Worm (Caenorhabditis elegans) whole organism, L4/young adult: ENCODE results near the gene C16A11.3.

ENCODE experiments used
- W03F9.2 ChIP-seq: fragments of 150-350 bp; optimal IDR thresholded peaks from 2 replicates; lab custom pipeline; 2014; ENCODE audit warnings: missing biosample characterization, missing genetic modification characterization
- dao-5 ChIP-seq: sonication (generic microtip); optimal IDR thresholded peaks from 2 replicates; lab custom pipeline; 2016; ENCODE audit warnings: missing genotype, missing genetic modification characterization, moderate library complexity, missing compliant biosample characterization
- him-1 ChIP-seq: sonication (generic microtip); optimal IDR thresholded peaks from 2 replicates; lab custom pipeline; 2016; ENCODE audit warnings: missing genotype, missing genetic modification reagents, missing genetic modification characterization, missing compliant biosample characterization

C16A11.3 gene

ce11 chrII:4229106-4229708 lies at the start of gene C16A11.3:
Gene C16A11.3, plus strand, starts transcription at chrII:4229545.
- TF ChIP-seq dao-5 (tag; lab: Kevin White, UChicago) (no peak), W03F9.2 (tag; lab: Kevin White, UChicago) (no peak), him-1 (tag; lab: Kevin White, UChicago) (no peak)

ce11 chrII:4179897-4180296 lies 49.4 kb upstream of the C16A11.3 start, which contains the start of gene R03H10.1:
Gene R03H10.1, plus strand, starts transcription at chrII:4180248.
- TF ChIP-seq dao-5 (tag; lab: Kevin White, UChicago) (no peak), him-1 (tag; lab: Kevin White, UChicago) (no peak), W03F9.2 (tag; lab: Kevin White, UChicago) (no peak)

ce11 chrII:4182364-4182763 lies 47.0 kb upstream of the C16A11.3 start, which contains the start of gene R03H10.11:
Gene R03H10.11, plus strand, starts transcription at chrII:4182664.
- no peak for TF ChIP-seq dao-5 (tag; lab: Kevin White, UChicago)
- TF ChIP-seq W03F9.2 (tag; lab: Kevin White, UChicago): no peak
- TF ChIP-seq him-1 (tag; lab: Kevin White, UChicago): no peak

- TF ChIP-seq W03F9.2 (tag; lab: Kevin White, UChicago) (no peak), him-1 (tag; lab: Kevin White, UChicago) (no peak), dao-5 (tag; lab: Kevin White, UChicago) (no peak)
Observed at ce11 chrII:4183979-4184378, 45.4 kb upstream of the C16A11.3 start.

ce11 chrII:4186364-4186763 lies 43.0 kb upstream of the C16A11.3 start, which contains the start of gene cpna-1:
Gene cpna-1, plus strand, starts transcription at chrII:4186664.
- TF ChIP-seq W03F9.2 (tag; lab: Kevin White, UChicago) (no peak), dao-5 (tag; lab: Kevin White, UChicago) (no peak), him-1 (tag; lab: Kevin White, UChicago) (no peak)

- TF ChIP-seq W03F9.2 (tag; lab: Kevin White, UChicago) (no peak), him-1 (tag; lab: Kevin White, UChicago) (no peak), dao-5 (tag; lab: Kevin White, UChicago) (no peak)
Observed at ce11 chrII:4194127-4194526, 35.2 kb upstream of the C16A11.3 start, which contains the start of gene mth-2. Gene mth-2, minus strand, starts transcription at chrII:4194314.

ce11 chrII:4203729-4204184 lies 25.6 kb upstream of the C16A11.3 start, which contains the start of gene mth-1:
Gene mth-1, minus strand, starts transcription at chrII:4203779.
- TF ChIP-seq dao-5 (tag; lab: Kevin White, UChicago): no peak
- TF ChIP-seq him-1 (tag; lab: Kevin White, UChicago): no peak
- no peak for TF ChIP-seq W03F9.2 (tag; lab: Kevin White, UChicago)

- no peak for TF ChIP-seq him-1 (tag; lab: Kevin White, UChicago)
- TF ChIP-seq dao-5 (tag; lab: Kevin White, UChicago): no peak
- no peak for TF ChIP-seq W03F9.2 (tag; lab: Kevin White, UChicago)
Observed at ce11 chrII:4209071-4209747, 20.1 kb upstream of the C16A11.3 start, which contains the start of gene F31D5.6. Gene F31D5.6, plus strand, starts transcription at chrII:4209697.

- no peak for TF ChIP-seq him-1 (tag; lab: Kevin White, UChicago)
- no peak for TF ChIP-seq W03F9.2 (tag; lab: Kevin White, UChicago)
- no peak for TF ChIP-seq dao-5 (tag; lab: Kevin White, UChicago)
Observed at ce11 chrII:4211113-4211512, 18.2 kb upstream of the C16A11.3 start, which contains the start of gene F31D5.7. Gene F31D5.7, plus strand, starts transcription at chrII:4211413.

ce11 chrII:4215318-4215717 lies 14.0 kb upstream of the C16A11.3 start, which contains the start of gene F31D5.2:
Gene F31D5.2, plus strand, starts transcription at chrII:4215618.
- TF ChIP-seq him-1 (tag; lab: Kevin White, UChicago) (no peak), W03F9.2 (tag; lab: Kevin White, UChicago) (no peak)

ce11 chrII:4219062-4219461 lies 10.3 kb upstream of the C16A11.3 start, which contains the start of gene F31D5.1:
Gene F31D5.1, plus strand, starts transcription at chrII:4219362.
- TF ChIP-seq W03F9.2 (tag; lab: Kevin White, UChicago): no peak
- no peak for TF ChIP-seq dao-5 (tag; lab: Kevin White, UChicago)
- TF ChIP-seq him-1 (tag; lab: Kevin White, UChicago): no peak

ce11 chrII:4222469-4222868 lies 6.9 kb upstream of the C16A11.3 start:
- TF ChIP-seq him-1 (tag; lab: Kevin White, UChicago): no peak
- TF ChIP-seq dao-5 (tag; lab: Kevin White, UChicago): no peak
- no peak for TF ChIP-seq W03F9.2 (tag; lab: Kevin White, UChicago)

ce11 chrII:4222983-4223382 lies 6.4 kb upstream of the C16A11.3 start, which contains the start of gene C16A11.5:
Gene C16A11.5, plus strand, starts transcription at chrII:4223305.
- TF ChIP-seq him-1 (tag; lab: Kevin White, UChicago) (no peak), dao-5 (tag; lab: Kevin White, UChicago) (no peak), W03F9.2 (tag; lab: Kevin White, UChicago) (no peak)
